Fruit fly (Drosophila melanogaster) whole organism, embryonic: Measurements from ENCODE around the gene CG13032.

Experiments
- Awh ChIP-seq: fragments of 200-800 bp; sonication (Bioruptor generic); IDR thresholded peaks from 2 replicates; pipeline ENCODE4, ENCODE4 v1.3.6; 2022; ENCODE audit warnings: missing biosample characterization, missing genetic modification characterization
- CG10959 ChIP-seq: fragments of 200-800 bp; sonication (Bioruptor generic); IDR thresholded peaks from 2 replicates; pipeline ENCODE4 v1.3.6; 2022; ENCODE audit warnings: missing biosample characterization, missing genetic modification characterization
- CG12942 ChIP-seq: fragments of 200-800 bp; sonication (Bioruptor generic); optimal IDR thresholded peaks from 3 replicates; lab custom pipeline; 2016; ENCODE audit warnings: missing biosample characterization, missing genetic modification characterization
- CG2199 ChIP-seq: fragments of 200-800 bp; sonication (Bioruptor generic); IDR thresholded peaks from 3 replicates; pipeline ENCODE4 v1.3.6; 2022; ENCODE audit warnings: missing biosample characterization, missing genetic modification characterization
- CG31224 ChIP-seq: fragments of 200-800 bp; sonication (Bioruptor generic); IDR thresholded peaks from 2 replicates; pipeline ENCODE4 v1.3.6; 2022; ENCODE audit warnings: missing biosample characterization, missing genetic modification characterization
- CG3281 ChIP-seq: fragments of 200-800 bp; sonication (Bioruptor generic); optimal IDR thresholded peaks from 3 replicates; lab custom pipeline; 2017; ENCODE audit warnings: missing biosample characterization, mild to moderate bottlenecking, missing genetic modification characterization
- CG34376 ChIP-seq: fragments of 200-800 bp; sonication (Bioruptor generic); optimal IDR thresholded peaks from 2 replicates; lab custom pipeline; 2018; ENCODE audit warnings: missing biosample characterization, mild to moderate bottlenecking, missing genetic modification characterization
- CG3847 ChIP-seq: fragments of 200-800 bp; sonication (Bioruptor generic); IDR thresholded peaks from 2 replicates; pipeline ENCODE4 v1.3.6; 2022; ENCODE audit warnings: missing biosample characterization, missing genetic modification characterization
- CG43689 ChIP-seq: fragments of 200-800 bp; sonication (Bioruptor generic); IDR thresholded peaks from 2 replicates; pipeline ENCODE4 v1.3.6; 2022; ENCODE audit warnings: missing biosample characterization, missing genetic modification characterization
- CG5953 ChIP-seq: fragments of 200-800 bp; sonication (Bioruptor generic); IDR thresholded peaks from 2 replicates; pipeline ENCODE4 v1.3.6; 2022; ENCODE audit warnings: missing biosample characterization, missing genetic modification characterization
- CG6272 ChIP-seq: fragments of 200-800 bp; sonication (Bioruptor generic); IDR thresholded peaks from 2 replicates; pipeline ENCODE4 v1.3.6; 2022; ENCODE audit warnings: missing biosample characterization, missing genetic modification characterization
- CG6813 ChIP-seq: fragments of 200-800 bp; sonication (Bioruptor generic); optimal IDR thresholded peaks from 2 replicates; lab custom pipeline; 2017; ENCODE audit warnings: missing biosample characterization, missing genetic modification characterization, mild to moderate bottlenecking, moderate library complexity, missing genetic modification reagents
- CG8281 ChIP-seq: fragments of 200-800 bp; sonication (Bioruptor generic); optimal IDR thresholded peaks from 2 replicates; lab custom pipeline; 2018; ENCODE audit warnings: missing biosample characterization, mild to moderate bottlenecking, missing genetic modification characterization, moderate library complexity
- Fer1 ChIP-seq: fragments of 200-800 bp; sonication (Bioruptor generic); optimal IDR thresholded peaks from 2 replicates; lab custom pipeline; 2017; ENCODE audit warnings: missing biosample characterization, mild to moderate bottlenecking, missing genetic modification characterization
- Fer3 ChIP-seq: fragments of 200-800 bp; sonication (Bioruptor generic); optimal IDR thresholded peaks from 2 replicates; lab custom pipeline; 2018; ENCODE audit warnings: missing biosample characterization, mild to moderate bottlenecking, missing genetic modification characterization, moderate library complexity
- GATAe ChIP-seq: fragments of 200-800 bp; sonication (Bioruptor generic); conservative IDR thresholded peaks from 2 replicates; pipeline ENCODE4 v1.3.6; 2022; ENCODE audit warnings: missing biosample characterization, missing genetic modification characterization
- Hr78 ChIP-seq, 2 experiments: fragments of 200-800 bp in 1 of 2; fragments of >200 bp in 1 of 2; sonication (Bioruptor generic) in 1 of 2; optimal IDR thresholded peaks; 2 replicates each; lab custom pipeline; 2017 to 2019; ENCODE audit warnings: missing biosample characterization in 2 of 2, missing genetic modification characterization in 2 of 2, mild to moderate bottlenecking in 1 of 2, moderate library complexity in 1 of 2
- Lim3 ChIP-seq: fragments of 200-800 bp; sonication (Bioruptor generic); IDR thresholded peaks from 2 replicates; pipeline ENCODE4 v1.3.6; 2022; ENCODE audit warnings: missing biosample characterization, missing genetic modification characterization
- Med ChIP-seq: fragments of 200-800 bp; sonication (Bioruptor generic); peaks from one replicate; lab custom pipeline; 2016; ENCODE audit warnings: missing biosample characterization, missing genetic modification characterization, mild to moderate bottlenecking, inconsistent platforms, moderate library complexity
- Nf-YB ChIP-seq: fragments of 200-800 bp; sonication (Bioruptor generic); optimal IDR thresholded peaks from 3 replicates; lab custom pipeline; 2019; ENCODE audit warnings: missing biosample characterization, mild to moderate bottlenecking, missing genetic modification characterization, moderate library complexity
- Pdp1 ChIP-seq, 2 experiments: fragments of 200-800 bp; sonication (Bioruptor generic); optimal IDR thresholded peaks; 3 replicates each; lab custom pipeline; 2016; ENCODE audit warnings: missing biosample characterization in 2 of 2, missing genetic modification characterization in 2 of 2, mild to moderate bottlenecking in 1 of 2, moderate library complexity in 1 of 2
- Stat92E ChIP-seq, 3 experiments: fragments of >200 bp in 2 of 3; fragments of 200-800 bp in 1 of 3; sonication (Bioruptor generic) in 1 of 3; optimal IDR thresholded peaks; 2 replicates each; lab custom pipeline; 2017 to 2019; ENCODE audit warnings: missing biosample characterization in 3 of 3, missing genetic modification characterization in 3 of 3, mild to moderate bottlenecking in 1 of 3, moderate library complexity in 1 of 3
- Taf1 ChIP-seq: fragments of 200-800 bp; sonication (Bioruptor generic); IDR thresholded peaks from 2 replicates; pipeline ENCODE4 v1.3.6; 2022; ENCODE audit warnings: missing biosample characterization, missing genetic modification characterization
- ara ChIP-seq: fragments of 200-800 bp; sonication (Bioruptor generic); IDR thresholded peaks from 2 replicates; pipeline ENCODE4 v1.3.6; 2022; ENCODE audit warnings: missing biosample characterization, missing genetic modification characterization
- ase ChIP-seq: fragments of 200-800 bp; sonication (Bioruptor generic); IDR thresholded peaks from 3 replicates; pipeline ENCODE4 v1.3.6; 2022; ENCODE audit warnings: missing biosample characterization, missing genetic modification characterization
- br ChIP-seq: fragments of >200 bp; optimal IDR thresholded peaks from 2 replicates; lab custom pipeline; 2017
- chinmo ChIP-seq: fragments of 200-800 bp; sonication (Bioruptor generic); IDR thresholded peaks from 4 replicates; pipeline ENCODE4 v1.3.6; 2022; ENCODE audit warnings: missing biosample characterization, missing genetic modification characterization; ENCODE audit not compliant: partially characterized antibody
- crol ChIP-seq: fragments of 200-800 bp; sonication (Bioruptor generic); IDR thresholded peaks from 2 replicates; pipeline ENCODE4 v1.3.6; 2022; ENCODE audit warnings: missing biosample characterization, missing genetic modification characterization
- dysf ChIP-seq: fragments of 200-800 bp; sonication (Bioruptor generic); IDR thresholded peaks from 3 replicates; pipeline ENCODE4 v1.3.6; 2022; ENCODE audit warnings: missing biosample characterization, missing genetic modification characterization
- exex ChIP-seq: fragments of 200-800 bp; sonication (Bioruptor generic); optimal IDR thresholded peaks from 4 replicates; lab custom pipeline; 2018; ENCODE audit warnings: missing biosample characterization, mild to moderate bottlenecking, missing genetic modification characterization, moderate library complexity
- hth ChIP-seq: fragments of >200 bp; optimal IDR thresholded peaks from 2 replicates; lab custom pipeline; 2017; ENCODE audit warnings: inconsistent platforms
- insv ChIP-seq, 2 experiments: fragments of 200-800 bp; sonication (Bioruptor generic); optimal IDR thresholded peaks; 3 replicates each; lab custom pipeline; 2016 to 2018; ENCODE audit warnings: missing biosample characterization in 2 of 2, missing genetic modification characterization in 2 of 2
- lab ChIP-seq: fragments of 200-800 bp; sonication (Bioruptor generic); optimal IDR thresholded peaks from 3 replicates; lab custom pipeline; 2017; ENCODE audit warnings: missing biosample characterization, missing genetic modification characterization, mild to moderate bottlenecking, moderate library complexity, missing genetic modification reagents
- lov ChIP-seq, 2 experiments: fragments of 200-800 bp in 1 of 2; fragments of >200 bp in 1 of 2; sonication (Bioruptor generic) in 1 of 2; IDR thresholded peaks in 1 of 2; optimal IDR thresholded peaks in 1 of 2; 2 replicates in 1 of 2; 3 replicates in 1 of 2; pipeline versions ENCODE4 v1.3.6 to Lab custom; 2017 to 2022; ENCODE audit warnings: missing biosample characterization in 1 of 2, missing genetic modification characterization in 1 of 2
- mirr ChIP-seq: fragments of 200-800 bp; sonication (Bioruptor generic); optimal IDR thresholded peaks from 3 replicates; lab custom pipeline; 2018; ENCODE audit warnings: missing biosample characterization, mild to moderate bottlenecking, missing genetic modification characterization
- org-1 ChIP-seq: fragments of 200-800 bp; sonication (Bioruptor generic); optimal IDR thresholded peaks from 2 replicates; lab custom pipeline; 2017; ENCODE audit warnings: missing biosample characterization, missing genetic modification characterization
- repo ChIP-seq: fragments of 200-800 bp; sonication (Bioruptor generic); optimal IDR thresholded peaks from 2 replicates; lab custom pipeline; 2016; ENCODE audit warnings: missing biosample characterization, missing genetic modification characterization
- rib ChIP-seq: fragments of 200-800 bp; sonication (Bioruptor generic); IDR thresholded peaks from 2 replicates; pipeline ENCODE4 v1.3.6; 2022; ENCODE audit warnings: missing biosample characterization, missing genetic modification characterization
- sd ChIP-seq: fragments of 200-800 bp; sonication (Bioruptor generic); optimal IDR thresholded peaks from 3 replicates; lab custom pipeline; 2018; ENCODE audit warnings: missing biosample characterization, mild to moderate bottlenecking, missing genetic modification characterization, moderate library complexity
- sens-2 ChIP-seq: fragments of 200-800 bp; sonication (Bioruptor generic); IDR thresholded peaks from 2 replicates; pipeline ENCODE4 v1.3.6; 2022; ENCODE audit warnings: missing biosample characterization, missing genetic modification characterization
- so ChIP-seq: fragments of 200-800 bp; sonication (Bioruptor generic); IDR thresholded peaks from 3 replicates; pipeline ENCODE4 v1.3.6; 2022; ENCODE audit warnings: missing biosample characterization, missing genetic modification characterization
- sug ChIP-seq: fragments of 200-800 bp; optimal IDR thresholded peaks from 2 replicates; lab custom pipeline; 2019; ENCODE audit warnings: missing biosample characterization, mild to moderate bottlenecking, missing genetic modification characterization, moderate library complexity
- tin ChIP-seq: fragments of 200-800 bp; sonication (Bioruptor generic); optimal IDR thresholded peaks from 3 replicates; lab custom pipeline; 2016; ENCODE audit warnings: missing biosample characterization, missing genetic modification characterization
- trh ChIP-seq: fragments of 200-800 bp; sonication (Bioruptor generic); optimal IDR thresholded peaks from 2 replicates; lab custom pipeline; 2016; ENCODE audit warnings: missing biosample characterization, missing genetic modification characterization
- unc-4 ChIP-seq: fragments of 200-800 bp; sonication (Bioruptor generic); IDR thresholded peaks from 2 replicates; pipeline ENCODE4 v1.3.6; 2022; ENCODE audit warnings: missing biosample characterization, missing genetic modification characterization; ENCODE audit not compliant: partially characterized antibody
- vvl ChIP-seq: fragments of 200-800 bp; sonication (Bioruptor generic); IDR thresholded peaks from 2 replicates; pipeline ENCODE4 v1.3.6; 2022; ENCODE audit warnings: missing biosample characterization, missing genetic modification characterization

CG13032 gene

dm6 chr3L:16650078-16650477 lies 23.7 kb upstream of the CG13032 start (continued):
- TF ChIP-seq CG31224 (GFP tag; lab: Robert Waterston, UW) (no peak), tin (no peak), Med (peak; percentile 60), Stat92E (GFP tag; optimal IDR thresholded peaks at IDR 0.05; lab: Kevin White, UChicago) (no peak)

- TF ChIP-seq so: 0 out of 3 replicates have a peak, but pooled peaks have one; percentile 32
- TF ChIP-seq vvl: peak; percentile 18; the same call in 1 of the 2 replicates
- peak; percentile 72 for TF ChIP-seq Med
- 0 out of 2 replicates have a peak, but pooled peaks have one; percentile 11 for TF ChIP-seq CG3847 (GFP tag; lab: Robert Waterston, UW)
- 0 out of 3 replicates have a peak, but pooled peaks have one; percentile 16 for TF ChIP-seq dysf (GFP tag; lab: Robert Waterston, UW)
- TF ChIP-seq org-1 (GFP tag; lab: Kevin White, UChicago): no peak
- 0 out of 2 replicates have a peak, but pooled peaks have one; percentile 32 for TF ChIP-seq CG5953
- no peak for TF ChIP-seq unc-4 (GFP tag; lab: Robert Waterston, UW)
- 0 out of 2 replicates have a peak, but pooled peaks have one; percentile 22 for TF ChIP-seq CG43689 (GFP tag; lab: Robert Waterston, UW)
These were observed 22.6 kb upstream of the CG13032 start for dm6 chr3L:16651127-16651526.

- TF ChIP-seq Awh (GFP tag; lab: Robert Waterston, UW): no peak
- no peak for TF ChIP-seq Taf1
- TF ChIP-seq chinmo (GFP tag; lab: Robert Waterston, UW): 0 out of 4 replicates have a peak, but pooled peaks have one; percentile 77
- peak; percentile 89 for TF ChIP-seq mirr (GFP tag; lab: Kevin White, UChicago)
- TF ChIP-seq hth (lab: Kevin White, UChicago): no peak
- TF ChIP-seq Hr78 (GFP tag; optimal IDR thresholded peaks at IDR 0.05; lab: Kevin White, UChicago): peak in 1 of 2 experiments; percentile 14
- peak; percentile 87 for TF ChIP-seq sug (tag; lab: Kevin White, UChicago)
- peak; percentile 76 for TF ChIP-seq CG34376 (GFP tag; lab: Kevin White, UChicago)
- TF ChIP-seq sens-2 (GFP tag; lab: Robert Waterston, UW): peak; percentile 40; the same call in 1 of the 2 replicates
- TF ChIP-seq GATAe (GFP tag; lab: Robert Waterston, UW): peak; percentile 29; the same call in 1 of the 2 replicates
- TF ChIP-seq Fer1 (GFP tag; lab: Kevin White, UChicago): peak; percentile 3
- TF ChIP-seq CG3281 (GFP tag; lab: Kevin White, UChicago): peak; percentile 17
- peak; percentile 62 for TF ChIP-seq Med
- no peak for TF ChIP-seq trh (GFP tag; lab: Kevin White, UChicago)
- TF ChIP-seq br: no peak
- peak; percentile 21 for TF ChIP-seq lab (GFP tag; lab: Kevin White, UChicago)
- TF ChIP-seq exex: peak; percentile 99
- no peak for TF ChIP-seq insv (GFP tag; optimal IDR thresholded peaks at IDR 0.05; lab: Kevin White, UChicago)
- TF ChIP-seq Pdp1 (GFP tag; optimal IDR thresholded peaks at IDR 0.05; lab: Kevin White, UChicago): peak in 1 of 2 experiments; percentile 84
- TF ChIP-seq crol: no peak
- no peak for TF ChIP-seq CG31224 (GFP tag; lab: Robert Waterston, UW)
- TF ChIP-seq CG8281 (tag; lab: Kevin White, UChicago): peak; percentile 15
- TF ChIP-seq Nf-YB: no peak
- peak; percentile 71 for TF ChIP-seq sd
- no peak for TF ChIP-seq CG12942 (GFP tag; lab: Kevin White, UChicago)
These were observed 21.2 kb upstream of the CG13032 start for dm6 chr3L:16652531-16652930.

dm6 chr3L:16653679-16654078 lies 20.1 kb upstream of the CG13032 start:
- TF ChIP-seq Fer3 (tag; lab: Kevin White, UChicago): no peak
- peak; percentile 11; the same call in 1 of the 2 replicates for TF ChIP-seq CG6272
- TF ChIP-seq CG10959 (GFP tag; lab: Robert Waterston, UW): 0 out of 2 replicates have a peak, but pooled peaks have one; percentile 9
- peak; percentile 43 for TF ChIP-seq crol
- peak; percentile 61 for TF ChIP-seq Med
- 0 out of 2 replicates have a peak, but pooled peaks have one; percentile 13 for TF ChIP-seq ara (GFP tag; lab: Robert Waterston, UW)
- TF ChIP-seq repo (GFP tag; lab: Kevin White, UChicago): no peak
- no peak for TF ChIP-seq lov (optimal IDR thresholded peaks at IDR 0.05; lab: Kevin White, UChicago)
- TF ChIP-seq lov (GFP tag; IDR thresholded peaks at IDR 0.05; lab: Robert Waterston, UW): 0 out of 3 replicates have a peak, but pooled peaks have one; percentile 11
- no peak for TF ChIP-seq CG6813
- peak; percentile 23; the same call in 1 of the 3 replicates for TF ChIP-seq ase
- TF ChIP-seq rib (GFP tag; lab: Robert Waterston, UW): 0 out of 2 replicates have a peak, but pooled peaks have one; percentile 15
- 0 out of 2 replicates have a peak, but pooled peaks have one; percentile 8 for TF ChIP-seq Lim3 (GFP tag; lab: Robert Waterston, UW)
- 0 out of 3 replicates have a peak, but pooled peaks have one; percentile 32 for TF ChIP-seq CG2199 (GFP tag; lab: Robert Waterston, UW)
